Worm (Caenorhabditis elegans): ENCODE results near the gene tag-164.

Gene tag-164

ce11 chrIII:13465918-13466592 lies 6.7 kb downstream of the tag-164 start, which contains the start of gene cdk-5 (continued):
- TF ChIP-seq F26F4.8 (GFP tag; conservative IDR thresholded peaks at IDR 0.05) (no peak), aha-1 (tag) (peak; percentile 95), F44E2.7 (GFP tag; IDR thresholded peaks at IDR 0.05) (no peak), pha-4 (GFP tag; IDR thresholded peaks at IDR 0.05) (peak; percentile 73; the same call in 1 of the 2 replicates), pha-4 (tag; optimal IDR thresholded peaks at IDR 0.05) (peak; percentile 28), dve-1 (tag; optimal IDR thresholded peaks at IDR 0.05; ENCODE audit: insufficient read depth) (peak; percentile 93), madf-9 (GFP tag; conservative IDR thresholded peaks at IDR 0.05) (no peak), dmd-6 (GFP tag; IDR thresholded peaks at IDR 0.05) (peak; percentile 63; the same call in 1 of the 2 replicates), nhr-6 (tag; optimal IDR thresholded peaks at IDR 0.05) (peak; percentile 87), ceh-28 (tag; optimal IDR thresholded peaks at IDR 0.05) (peak; percentile 51), ces-1 (GFP tag; optimal IDR thresholded peaks at IDR 0.05) (no peak), nhr-77 (tag; optimal IDR thresholded peaks at IDR 0.05) (no peak), R02D3.7 (tag; optimal IDR thresholded peaks at IDR 0.05) (no peak), attf-4 (tag; optimal IDR thresholded peaks at IDR 0.05) (no peak), T26A8.4 (GFP tag; IDR thresholded peaks at IDR 0.05) (peak; percentile 85), lin-38 (GFP tag; IDR thresholded peaks at IDR 0.05) (peak; percentile 74), fkh-10 (GFP tag; optimal IDR thresholded peaks at IDR 0.05) (peak; percentile 33), ctbp-1 (GFP tag; IDR thresholded peaks at IDR 0.05) (0 out of 2 replicates have a peak, but pooled peaks have one; percentile 37), nhr-76 (tag; optimal IDR thresholded peaks at IDR 0.05) (no peak), ceh-20 (GFP tag; IDR thresholded peaks at IDR 0.05) (peak; percentile 49; the same call in 1 of the 2 replicates), tra-1 (GFP tag; IDR thresholded peaks at IDR 0.05) (no peak), mdl-1 (tag; optimal IDR thresholded peaks at IDR 0.05) (peak in 1 of 2 experiments; percentile 13), mdt-29 (GFP tag; IDR thresholded peaks at IDR 0.05) (0 out of 2 replicates have a peak, but pooled peaks have one; percentile 45), zip-2 (tag; optimal IDR thresholded peaks at IDR 0.05) (no peak), nhr-48 (tag; optimal IDR thresholded peaks at IDR 0.05) (peak; percentile 59), unc-130 (GFP tag; optimal IDR thresholded peaks at IDR 0.05) (no peak), ceh-82 (tag; optimal IDR thresholded peaks at IDR 0.05) (no peak), mxl-2 (GFP tag; conservative IDR thresholded peaks at IDR 0.05) (no peak), duxl-1 (tag; optimal IDR thresholded peaks at IDR 0.05; ENCODE audit: poor library complexity) (peak; percentile 66), lin-29 (GFP tag; IDR thresholded peaks at IDR 0.05) (peak; percentile 50; the same call in 1 of the 2 replicates), zfp-2 (tag; optimal IDR thresholded peaks at IDR 0.05) (peak; percentile 86), lim-7 (GFP tag; IDR thresholded peaks at IDR 0.05) (no peak), lin-15B (tag; optimal IDR thresholded peaks at IDR 0.05) (no peak), sdz-12 (GFP tag; optimal IDR thresholded peaks at IDR 0.05) (no peak), lin-13 (GFP tag; optimal IDR thresholded peaks at IDR 0.05) (peak; percentile 51), spr-1 (tag; optimal IDR thresholded peaks at IDR 0.05) (peak; percentile 51), unc-62 (GFP tag; optimal IDR thresholded peaks at IDR 0.05 in 1 of 2) (peak in 1 of 2 experiments; percentile 91), unc-62 (tag; optimal IDR thresholded peaks at IDR 0.05) (no peak), Y5F2A.4 (GFP tag; optimal IDR thresholded peaks at IDR 0.05) (no peak), saeg-2 (GFP tag; IDR thresholded peaks at IDR 0.05) (no peak), ztf-7 (tag; optimal IDR thresholded peaks at IDR 0.05) (peak; percentile 90), mxl-3 (GFP tag; optimal IDR thresholded peaks at IDR 0.05) (no peak), egl-43 (GFP tag; IDR thresholded peaks at IDR 0.05) (no peak), dmd-8 (GFP tag; IDR thresholded peaks at IDR 0.05) (no peak), daf-16 (GFP tag; optimal IDR thresholded peaks at IDR 0.05) (peak in 1 of 2 experiments; percentile 51), daf-16 (tag; optimal IDR thresholded peaks at IDR 0.05) (peak; percentile 13), daf-12 (tag; optimal IDR thresholded peaks at IDR 0.05) (no peak), hlh-30 (tag; optimal IDR thresholded peaks at IDR 0.05; ENCODE audit: insufficient read depth) (peak; percentile 86), gei-8 (GFP tag; optimal IDR thresholded peaks at IDR 0.05) (no peak), lin-1 (GFP tag; IDR thresholded peaks at IDR 0.05) (0 out of 2 replicates have a peak, but pooled peaks have one; percentile 6), lir-3 (tag; optimal IDR thresholded peaks at IDR 0.05) (no peak)
